Worm (Caenorhabditis elegans) whole organism, midembryonic: Measurements from ENCODE around the gene F41E6.12.

Experiments
- T22C8.4 ChIP-seq: fragments of 200-800 bp; sonication (Bioruptor generic); IDR thresholded peaks from 2 replicates; pipeline ENCODE4 v1.3.6; 2022; ENCODE audit warnings: missing genetic modification characterization, missing compliant biosample characterization
- cog-1 ChIP-seq: sonication (generic microtip); optimal IDR thresholded peaks from 2 replicates; lab custom pipeline; 2016; ENCODE audit warnings: missing genetic modification characterization, missing compliant biosample characterization
- flt-1 ChIP-seq: fragments of 200-800 bp; sonication (Bioruptor generic); IDR thresholded peaks from 2 replicates; pipeline ENCODE4 v1.3.6; 2022; ENCODE audit warnings: missing genetic modification characterization, missing compliant biosample characterization
- klf-2 ChIP-seq: fragments of 200-800 bp; sonication (Bioruptor generic); conservative IDR thresholded peaks from 2 replicates; pipeline ENCODE4 v1.3.6; 2022; ENCODE audit warnings: missing genetic modification reagents, missing genetic modification characterization, missing compliant biosample characterization
- med-1 ChIP-seq: sonication (generic microtip); optimal IDR thresholded peaks from 2 replicates; lab custom pipeline; 2017; ENCODE audit warnings: missing genetic modification characterization, mild to moderate bottlenecking, missing compliant biosample characterization, antibody characterized with exemption, missing genetic modification reagents; ENCODE audit not compliant: insufficient read depth
- ref-1 ChIP-seq: fragments of 200-800 bp; sonication (Bioruptor generic); conservative IDR thresholded peaks from 2 replicates; pipeline ENCODE4 v1.3.6; 2022; ENCODE audit warnings: missing genetic modification reagents, missing genetic modification characterization, missing compliant biosample characterization
- tab-1 ChIP-seq: fragments of 200-800 bp; sonication (Bioruptor generic); IDR thresholded peaks from 2 replicates; pipeline ENCODE4 v1.3.6; 2022; ENCODE audit warnings: missing genetic modification characterization, missing compliant biosample characterization
- ztf-23 ChIP-seq: fragments of 200-800 bp; sonication (Bioruptor generic); IDR thresholded peaks from 2 replicates; pipeline ENCODE4 v1.3.6; 2022; ENCODE audit warnings: missing genetic modification reagents, missing genetic modification characterization, missing compliant biosample characterization
- ztf-29 ChIP-seq: fragments of 200-800 bp; sonication (Bioruptor generic); IDR thresholded peaks from 2 replicates; pipeline ENCODE4 v1.3.6; 2022; ENCODE audit warnings: missing genetic modification reagents, missing genetic modification characterization, missing compliant biosample characterization

Gene F41E6.12

DNA sequence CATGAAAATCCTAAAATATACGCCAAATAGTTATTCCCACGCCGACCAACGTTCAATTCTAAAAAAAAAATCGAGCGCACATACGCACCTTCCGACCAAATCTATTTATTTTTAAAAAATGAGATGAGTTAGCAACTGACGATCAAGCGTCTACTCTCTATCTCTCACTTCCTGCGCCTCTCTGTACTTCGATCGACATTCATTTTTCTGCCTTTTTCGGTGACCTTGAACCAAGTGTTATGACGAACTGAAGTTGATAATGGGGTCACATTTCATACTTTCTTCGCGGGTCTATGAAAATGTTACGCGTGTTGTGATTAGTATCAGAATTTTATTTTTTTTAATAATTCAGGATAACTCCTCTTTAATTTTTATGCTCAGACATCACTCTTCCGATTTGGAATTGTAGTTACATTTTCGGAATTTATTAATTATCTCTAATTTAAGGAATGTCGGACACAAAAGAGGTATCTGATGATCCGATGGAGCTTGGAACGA is 21.5 kb downstream of the F41E6.12 start, which contains the start of gene smk-1:
smk-1 (plus strand) TSS at position 448 of the 498 bp plus-strand sequence.
- TF ChIP-seq ztf-29 (GFP tag; lab: Robert Waterston, UW) (no peak), ref-1 (no peak), tab-1 (GFP tag; lab: Robert Waterston, UW) (no peak), ztf-23 (GFP tag; lab: Robert Waterston, UW) (no peak), med-1 (GFP tag; lab: Kevin White, UChicago) (no peak), flt-1 (GFP tag; lab: Robert Waterston, UW) (no peak), klf-2 (no peak), T22C8.4 (no peak), cog-1 (tag; lab: Kevin White, UChicago) (no peak)

DNA sequence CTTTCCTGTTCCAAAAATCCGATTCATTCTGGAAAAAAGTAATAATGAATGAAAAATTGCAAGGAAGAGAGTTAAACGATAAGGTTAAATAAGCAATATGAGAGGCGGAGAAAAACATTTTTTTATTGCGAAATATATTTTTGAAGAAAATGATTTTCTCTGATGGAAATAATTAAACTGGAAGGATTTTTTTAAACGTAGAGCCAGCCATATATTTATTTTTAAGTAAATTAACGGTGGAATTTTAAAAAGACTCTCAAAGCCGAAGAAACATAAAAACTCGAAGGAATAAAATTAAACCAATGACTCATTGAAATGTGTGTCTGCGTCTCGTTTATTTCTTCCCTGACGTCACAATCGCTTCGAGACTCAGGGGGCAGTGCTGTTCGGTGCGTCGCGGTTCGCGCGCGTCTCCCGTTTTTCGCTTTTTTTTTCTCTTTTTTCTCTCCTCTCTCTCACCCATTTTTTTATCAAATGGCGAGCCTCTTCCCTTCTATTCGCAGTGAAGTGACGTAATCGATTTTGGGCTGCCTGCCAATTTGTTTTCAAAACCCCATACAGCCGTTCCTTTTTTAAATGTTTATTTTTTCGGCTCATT is 22.7 kb downstream of the F41E6.12 start, which contains the start of gene vps-60:
vps-60 (minus strand) TSS at position 30 of the 598 bp plus-strand sequence.
- TF ChIP-seq flt-1 (GFP tag; lab: Robert Waterston, UW), result 0 out of 2 replicates have a peak, but pooled peaks have one; percentile 26
- TF ChIP-seq ztf-23 (GFP tag; lab: Robert Waterston, UW), result 0 out of 2 replicates have a peak, but pooled peaks have one; percentile 31
- TF ChIP-seq med-1 (GFP tag; lab: Kevin White, UChicago), result no peak
- TF ChIP-seq cog-1 (tag; lab: Kevin White, UChicago), result peak; percentile 71

DNA sequence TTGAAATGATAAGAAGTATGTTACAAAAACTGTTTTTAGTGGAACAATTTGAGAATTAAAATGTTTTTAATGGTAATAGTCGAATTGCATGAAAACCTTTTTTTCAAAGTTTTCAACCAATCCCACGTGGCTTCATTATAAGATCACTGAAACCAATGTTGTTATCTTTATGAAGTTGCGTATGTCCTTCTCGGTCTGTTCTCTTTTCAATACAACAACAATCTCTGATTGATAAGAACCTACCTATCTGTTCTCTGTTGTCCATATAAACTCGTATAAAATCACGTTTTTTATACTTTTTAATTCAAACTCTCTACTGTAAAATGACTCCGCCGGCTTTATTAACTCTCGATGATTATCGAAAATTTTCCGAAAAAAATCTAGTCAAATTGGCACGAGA is 25.7 kb downstream of the F41E6.12 start, which contains the start of gene F41E6.5:
F41E6.5 (plus strand) TSS at position 209 of the 400 bp plus-strand sequence.
- TF ChIP-seq ref-1 (no peak), cog-1 (tag; lab: Kevin White, UChicago) (no peak), med-1 (GFP tag; lab: Kevin White, UChicago) (no peak), tab-1 (GFP tag; lab: Robert Waterston, UW) (no peak), flt-1 (GFP tag; lab: Robert Waterston, UW) (no peak), ztf-23 (GFP tag; lab: Robert Waterston, UW) (no peak), klf-2 (no peak), T22C8.4 (no peak), ztf-29 (GFP tag; lab: Robert Waterston, UW) (no peak)

DNA sequence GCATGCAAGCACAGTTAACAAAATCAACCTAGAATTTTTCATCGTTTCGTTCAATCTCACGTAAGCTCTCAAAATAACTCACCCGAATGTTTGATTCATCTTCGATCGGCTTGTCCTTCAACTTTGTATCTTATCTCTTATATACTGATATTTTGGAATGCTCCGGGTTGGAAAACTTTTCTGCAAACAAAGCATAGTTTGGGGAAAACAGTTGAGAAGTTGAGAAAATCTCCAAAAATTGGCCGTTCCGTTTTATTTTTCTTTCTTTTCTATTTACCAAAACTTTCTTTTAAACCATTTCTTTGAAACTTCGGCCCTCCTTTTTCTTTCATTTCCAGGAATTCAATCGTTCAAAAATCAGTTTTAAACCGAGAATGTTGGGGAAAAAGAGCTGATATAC is 26.3 kb downstream of the F41E6.12 start, which contains the start of gene F41E6.15:
F41E6.15 (minus strand) TSS at position 101 of the 400 bp plus-strand sequence.
- TF ChIP-seq klf-2 (no peak), ztf-23 (GFP tag; lab: Robert Waterston, UW) (no peak), tab-1 (GFP tag; lab: Robert Waterston, UW) (no peak), flt-1 (GFP tag; lab: Robert Waterston, UW) (no peak), med-1 (GFP tag; lab: Kevin White, UChicago) (no peak), ref-1 (no peak), ztf-29 (GFP tag; lab: Robert Waterston, UW) (no peak), T22C8.4 (no peak), cog-1 (tag; lab: Kevin White, UChicago) (no peak)

DNA sequence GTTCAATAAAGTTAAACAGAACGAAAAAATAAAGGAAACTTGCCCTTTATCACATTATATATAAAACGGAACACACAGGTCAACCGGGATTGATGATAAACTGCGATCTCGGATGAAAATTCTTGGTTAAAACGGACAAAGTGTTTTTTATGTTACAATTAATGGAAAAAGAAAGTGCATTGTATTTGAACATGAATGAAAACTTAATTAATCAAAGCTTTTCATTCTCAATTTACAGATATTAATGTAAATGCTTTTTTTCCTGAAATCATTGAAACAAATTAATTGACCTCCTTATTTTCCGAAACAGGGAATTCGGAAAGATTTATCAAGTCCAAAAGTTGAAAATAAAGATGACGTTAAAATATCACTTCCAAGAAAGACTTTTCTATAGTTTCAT is 27.5 kb downstream of the F41E6.12 start, which contains the start of gene F41E6.8:
F41E6.8 (minus strand) TSS at position 101 of the 400 bp plus-strand sequence.
- no peak for TF ChIP-seq cog-1 (tag; lab: Kevin White, UChicago)
- no peak for TF ChIP-seq T22C8.4

DNA sequence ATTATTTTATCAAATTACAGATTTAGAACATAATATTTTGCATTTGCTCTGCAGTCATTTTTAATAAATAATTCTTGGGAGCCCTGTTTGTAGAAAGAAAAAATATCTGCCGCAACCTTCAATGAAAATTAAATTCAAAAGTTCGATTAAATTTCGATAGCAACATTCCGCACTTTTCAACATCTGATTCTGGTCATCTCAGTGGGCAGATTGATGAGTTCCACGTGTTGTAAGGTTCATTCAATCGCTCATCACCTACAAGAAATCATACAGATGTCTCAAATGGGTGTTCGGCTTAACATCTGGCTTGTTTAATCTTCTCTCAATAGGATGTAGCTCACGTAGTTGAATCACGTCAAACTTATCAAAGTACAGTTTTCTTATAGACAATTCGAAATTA is 29.0 kb downstream of the F41E6.12 start:
- no peak for TF ChIP-seq tab-1 (GFP tag; lab: Robert Waterston, UW)
- no peak for TF ChIP-seq T22C8.4
- no peak for TF ChIP-seq ztf-29 (GFP tag; lab: Robert Waterston, UW)
- no peak for TF ChIP-seq cog-1 (tag; lab: Kevin White, UChicago)
- no peak for TF ChIP-seq ztf-23 (GFP tag; lab: Robert Waterston, UW)
- no peak for TF ChIP-seq flt-1 (GFP tag; lab: Robert Waterston, UW)

DNA sequence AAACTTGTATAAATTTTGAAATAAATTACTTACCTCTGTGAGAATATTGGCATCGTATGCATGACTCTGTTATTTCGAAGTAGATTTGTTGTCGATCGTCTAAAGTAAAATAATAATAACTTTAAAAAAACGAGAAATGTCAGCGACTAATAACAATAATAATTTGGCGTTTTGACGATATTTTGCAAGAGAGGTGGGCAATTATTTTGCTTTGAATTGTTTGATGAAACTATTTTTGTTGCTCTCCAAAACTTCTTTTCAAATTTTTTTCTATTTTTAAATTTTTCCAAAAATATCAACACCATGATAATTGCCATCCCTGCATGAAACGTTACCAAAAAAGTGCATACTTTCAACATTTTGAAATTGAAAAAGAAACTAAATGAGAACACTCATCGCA is 29.7 kb downstream of the F41E6.12 start, which contains the start of gene F41E6.7:
F41E6.7 (minus strand) TSS at position 101 of the 400 bp plus-strand sequence.
- TF ChIP-seq T22C8.4 (no peak), flt-1 (GFP tag; lab: Robert Waterston, UW) (no peak), ztf-23 (GFP tag; lab: Robert Waterston, UW) (no peak), cog-1 (tag; lab: Kevin White, UChicago) (no peak), ztf-29 (GFP tag; lab: Robert Waterston, UW) (no peak), tab-1 (GFP tag; lab: Robert Waterston, UW) (no peak), ref-1 (no peak), klf-2 (no peak), med-1 (GFP tag; lab: Kevin White, UChicago) (no peak)

DNA sequence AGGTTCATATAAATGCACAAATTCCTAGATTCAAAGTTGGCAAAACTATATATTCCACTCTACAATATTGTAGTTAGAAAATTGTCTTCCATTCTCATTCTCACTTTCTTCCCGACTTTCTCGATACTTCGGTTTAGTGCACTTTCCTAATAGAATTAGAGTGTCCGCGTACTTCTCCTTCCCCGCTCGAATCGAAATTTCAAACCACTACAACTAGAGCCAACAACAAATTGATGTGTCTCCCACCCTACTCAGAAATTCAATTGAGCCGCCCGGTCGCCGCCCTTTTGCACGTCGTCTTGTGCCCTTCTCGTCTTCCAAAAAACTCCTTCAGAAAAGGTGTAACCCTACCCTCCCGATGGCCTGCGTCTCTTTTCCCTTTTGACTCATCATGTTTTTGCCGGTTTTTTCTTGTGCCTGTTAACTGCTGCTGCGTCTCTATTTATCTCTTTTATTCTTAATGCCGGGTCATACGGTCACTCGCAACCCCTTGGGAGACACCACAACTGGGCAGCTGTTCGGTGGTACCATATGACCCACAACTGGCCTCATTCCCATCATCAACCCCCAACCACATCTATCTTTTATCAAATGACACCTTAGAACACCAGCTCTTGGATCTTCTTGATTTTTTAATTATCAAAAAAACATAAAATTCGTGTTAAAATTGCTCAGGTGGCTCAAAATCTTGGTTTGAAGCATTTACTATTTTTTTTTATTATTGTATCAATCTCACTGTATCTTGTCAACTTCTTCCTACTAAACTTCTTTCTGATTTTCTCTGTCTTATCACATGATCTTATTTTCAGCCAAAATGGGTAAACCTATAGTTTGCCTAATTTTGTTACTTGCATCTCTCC is 34.6 kb downstream of the F41E6.12 start, which contains the start of gene tag-196:
tag-196 (plus strand) TSS at position 810 of the 860 bp plus-strand sequence.
- TF ChIP-seq flt-1 (GFP tag; lab: Robert Waterston, UW) (peak; percentile 43; the same call in 1 of the 2 replicates), ref-1 (no peak)

DNA sequence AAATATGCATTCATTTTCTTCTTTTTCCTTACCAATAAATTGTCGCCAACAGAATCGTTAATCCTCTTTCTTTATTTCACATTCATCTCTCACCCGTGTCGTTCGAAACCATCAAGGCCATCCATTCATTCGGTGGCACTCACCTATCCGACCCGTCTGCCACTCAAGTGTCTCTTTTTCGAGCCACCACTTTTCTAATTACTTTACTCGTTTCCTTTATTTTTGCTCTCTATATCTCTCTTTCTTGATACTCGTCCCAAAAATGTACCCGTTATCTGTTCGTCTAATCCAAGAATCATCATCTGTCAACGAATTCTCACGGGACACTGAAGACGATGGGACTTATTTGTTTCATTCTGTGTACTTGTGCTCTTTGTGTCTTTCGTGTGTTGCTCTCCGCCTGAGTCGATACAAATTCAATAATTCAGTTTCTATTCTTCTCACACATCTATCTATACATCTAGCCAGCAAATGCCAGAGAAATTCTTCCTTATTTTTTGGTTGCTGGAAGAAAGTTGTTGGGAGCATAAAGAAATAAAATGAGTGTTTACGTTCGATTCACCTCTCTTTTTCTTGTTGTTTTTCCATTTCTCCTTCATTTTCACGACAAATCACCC is 36.1 kb downstream of the F41E6.12 start:
- TF ChIP-seq tab-1 (GFP tag; lab: Robert Waterston, UW) (no peak), klf-2 (no peak), flt-1 (GFP tag; lab: Robert Waterston, UW) (no peak), med-1 (GFP tag; lab: Kevin White, UChicago) (no peak), ref-1 (no peak), T22C8.4 (no peak), ztf-29 (GFP tag; lab: Robert Waterston, UW) (no peak), cog-1 (tag; lab: Kevin White, UChicago) (no peak), ztf-23 (GFP tag; lab: Robert Waterston, UW) (no peak)
